Worm (Caenorhabditis elegans): ENCODE results near the gene pst-1.

DNA sequence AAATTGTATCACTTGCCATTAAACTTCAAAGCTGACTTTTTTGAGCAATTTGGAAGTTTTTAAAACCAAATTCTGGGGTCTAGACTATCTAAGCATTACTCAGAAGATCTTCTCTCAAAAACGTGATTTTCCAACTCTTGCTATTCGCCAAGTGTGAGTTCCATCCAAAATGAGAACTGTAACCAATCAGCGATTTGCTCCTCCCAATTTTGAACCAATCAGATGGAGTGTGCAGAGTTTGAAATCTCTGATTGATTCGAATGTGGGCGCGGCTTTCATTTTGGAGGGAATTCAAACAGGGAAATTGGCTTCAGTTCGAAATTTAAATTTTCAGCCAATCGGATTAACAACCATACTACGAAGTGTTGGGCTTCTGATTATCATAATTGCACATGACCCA, 9.8 kb downstream of the pst-1 start:
- TF ChIP-seq egl-27 (tag; optimal IDR thresholded peaks at IDR 0.05) (no peak), ama-1 (optimal IDR thresholded peaks at IDR 0.05) (no peak), nhr-11 (tag; optimal IDR thresholded peaks at IDR 0.05) (no peak), nhr-76 (tag; optimal IDR thresholded peaks at IDR 0.05) (no peak), ceh-44 (GFP tag; IDR thresholded peaks at IDR 0.05) (no peak), php-3 (GFP tag; IDR thresholded peaks at IDR 0.05) (no peak), skn-1 (tag; optimal IDR thresholded peaks at IDR 0.05) (no peak), mdl-1 (tag; optimal IDR thresholded peaks at IDR 0.05) (no peak), pqm-1 (tag; optimal IDR thresholded peaks at IDR 0.05) (no peak), unc-39 (tag; optimal IDR thresholded peaks at IDR 0.05) (no peak), zag-1 (tag; optimal IDR thresholded peaks at IDR 0.05) (no peak), ces-1 (GFP tag; optimal IDR thresholded peaks at IDR 0.05) (no peak)
